Worm (Caenorhabditis elegans) whole organism, L3 larva: Measurements from ENCODE around the gene F16F9.1.

Source experiments
- R02D3.7 ChIP-seq: fragments of 150-350 bp; optimal IDR thresholded peaks from 2 replicates; lab custom pipeline; 2014; ENCODE audit warnings: missing biosample characterization, missing genetic modification characterization
- aly-2 ChIP-seq: fragments of 150-350 bp; optimal IDR thresholded peaks from 2 replicates; lab custom pipeline; 2014; ENCODE audit warnings: missing biosample characterization, missing genetic modification characterization
- ama-1 ChIP-seq: fragments of 150-350 bp; optimal IDR thresholded peaks from 2 replicates; lab custom pipeline; 2018
- ceh-28 ChIP-seq: fragments of 150-350 bp; optimal IDR thresholded peaks from 2 replicates; lab custom pipeline; 2014; ENCODE audit warnings: missing biosample characterization, missing genetic modification reagents, missing genetic modification characterization
- ceh-9 ChIP-seq: sonication (generic microtip); optimal IDR thresholded peaks from 2 replicates; lab custom pipeline; 2018; ENCODE audit warnings: missing biosample characterization, missing genetic modification characterization
- daf-12 ChIP-seq: fragments of 150-350 bp; optimal IDR thresholded peaks from 2 replicates; lab custom pipeline; 2014; ENCODE audit warnings: missing biosample characterization, missing genetic modification reagents, missing genetic modification characterization
- egl-27 ChIP-seq: sonication (generic microtip); optimal IDR thresholded peaks from 4 replicates; lab custom pipeline; 2017; ENCODE audit warnings: missing biosample characterization, missing genetic modification reagents, missing genetic modification characterization
- egl-5 ChIP-seq: fragments of 150-350 bp; optimal IDR thresholded peaks from 2 replicates; lab custom pipeline; 2017; ENCODE audit warnings: missing biosample characterization, missing genetic modification reagents, missing genetic modification characterization, inconsistent platforms
- elt-1 ChIP-seq: fragments of 150-350 bp; optimal IDR thresholded peaks from 2 replicates; lab custom pipeline; 2014; ENCODE audit warnings: missing biosample characterization, missing genetic modification characterization
- elt-2 ChIP-seq: sonication (generic microtip); optimal IDR thresholded peaks from 2 replicates; lab custom pipeline; 2016; ENCODE audit warnings: missing genetic modification reagents, mild to moderate bottlenecking, missing genetic modification characterization, missing compliant biosample characterization
- elt-3 ChIP-seq, 3 experiments: fragments of 150-350 bp in 1 of 3; sonication (generic microtip) in 2 of 3; optimal IDR thresholded peaks; 2 replicates in 2 of 3; 4 replicates in 1 of 3; lab custom pipeline; 2014 to 2017; ENCODE audit warnings: missing biosample characterization in 3 of 3, missing genetic modification characterization in 3 of 3
- fkh-10 ChIP-seq: sonication (generic microtip); optimal IDR thresholded peaks from 2 replicates; lab custom pipeline; 2017; ENCODE audit warnings: missing biosample characterization, missing genetic modification reagents, missing genetic modification characterization
- fkh-2 ChIP-seq: fragments of 150-350 bp; optimal IDR thresholded peaks from 2 replicates; lab custom pipeline; 2014; ENCODE audit warnings: missing biosample characterization, missing genetic modification reagents, missing genetic modification characterization
- fos-1 ChIP-seq: fragments of 150-350 bp; optimal IDR thresholded peaks from 2 replicates; lab custom pipeline; 2014; ENCODE audit warnings: missing biosample characterization, missing genetic modification characterization
- hmg-11 ChIP-seq: sonication (generic microtip); optimal IDR thresholded peaks from 2 replicates; lab custom pipeline; 2016; ENCODE audit warnings: missing genetic modification characterization, missing compliant biosample characterization
- jun-1 ChIP-seq: fragments of 150-350 bp; optimal IDR thresholded peaks from 2 replicates; lab custom pipeline; 2014; ENCODE audit warnings: missing biosample characterization, missing genetic modification reagents, missing genetic modification characterization
- lin-39 ChIP-seq: fragments of 150-350 bp; optimal IDR thresholded peaks from 2 replicates; lab custom pipeline; 2018; ENCODE audit warnings: missing biosample characterization, missing genetic modification reagents, missing genetic modification characterization
- lsy-12 ChIP-seq: sonication (generic microtip); optimal IDR thresholded peaks from 2 replicates; lab custom pipeline; 2016; ENCODE audit warnings: mild to moderate bottlenecking, missing genetic modification characterization, missing compliant biosample characterization
- mdl-1 ChIP-seq: fragments of 150-350 bp; optimal IDR thresholded peaks from 2 replicates; lab custom pipeline; 2014; ENCODE audit warnings: missing biosample characterization, missing genetic modification characterization
- mml-1 ChIP-seq: fragments of 150-350 bp; sonication (generic microtip); optimal IDR thresholded peaks from 3 replicates; lab custom pipeline; 2014; ENCODE audit warnings: missing biosample characterization, missing genetic modification characterization
- nfya-1 ChIP-seq: sonication (generic microtip); optimal IDR thresholded peaks from 2 replicates; lab custom pipeline; 2017; ENCODE audit warnings: missing genetic modification characterization, mild to moderate bottlenecking, missing compliant biosample characterization, antibody characterized with exemption, moderate library complexity; ENCODE audit not compliant: insufficient read depth
- nhr-11 ChIP-seq: fragments of 150-350 bp; optimal IDR thresholded peaks from 2 replicates; lab custom pipeline; 2014; ENCODE audit warnings: missing biosample characterization, missing genetic modification characterization
- nhr-23 ChIP-seq: fragments of 150-350 bp; optimal IDR thresholded peaks from 2 replicates; lab custom pipeline; 2014; ENCODE audit warnings: missing biosample characterization, missing genetic modification reagents, missing genetic modification characterization
- nhr-25 ChIP-seq: sonication (generic microtip); optimal IDR thresholded peaks from 2 replicates; lab custom pipeline; 2017; ENCODE audit warnings: missing biosample characterization, missing genetic modification characterization
- nhr-43 ChIP-seq: sonication (generic microtip); optimal IDR thresholded peaks from 2 replicates; lab custom pipeline; 2016; ENCODE audit warnings: mild to moderate bottlenecking, missing genetic modification characterization, missing compliant biosample characterization; ENCODE audit not compliant: poor library complexity, severe bottlenecking
- nhr-76 ChIP-seq: fragments of 150-350 bp; sonication (generic microtip); optimal IDR thresholded peaks from 5 replicates; lab custom pipeline; 2014; ENCODE audit warnings: missing biosample characterization, missing genetic modification characterization
- pha-4 ChIP-seq: fragments of 150-350 bp; optimal IDR thresholded peaks from 2 replicates; lab custom pipeline; 2014; ENCODE audit warnings: missing biosample characterization, missing genetic modification reagents, missing genetic modification characterization
- pqm-1 ChIP-seq: fragments of 150-350 bp; optimal IDR thresholded peaks from 2 replicates; lab custom pipeline; 2017; ENCODE audit warnings: missing biosample characterization, missing genetic modification characterization, inconsistent platforms
- sea-2 ChIP-seq: fragments of 150-350 bp; sonication (generic microtip); optimal IDR thresholded peaks from 4 replicates; lab custom pipeline; 2014; ENCODE audit warnings: missing biosample characterization, missing genetic modification reagents, missing genetic modification characterization
- skn-1 ChIP-seq: fragments of 150-350 bp; optimal IDR thresholded peaks from 2 replicates; lab custom pipeline; 2014; ENCODE audit warnings: missing biosample characterization, missing genetic modification characterization
- snpc-4 ChIP-seq: fragments of 150-350 bp; optimal IDR thresholded peaks from 2 replicates; lab custom pipeline; 2014; ENCODE audit warnings: missing biosample characterization, missing genetic modification characterization
- tbx-2 ChIP-seq: sonication (generic microtip); optimal IDR thresholded peaks from 2 replicates; lab custom pipeline; 2016; ENCODE audit warnings: mild to moderate bottlenecking, missing genetic modification characterization, missing compliant biosample characterization
- unc-39 ChIP-seq: sonication (generic microtip); optimal IDR thresholded peaks from 4 replicates; lab custom pipeline; 2017; ENCODE audit warnings: missing biosample characterization, missing genetic modification characterization
- zag-1 ChIP-seq: fragments of 150-350 bp; optimal IDR thresholded peaks from 2 replicates; lab custom pipeline; 2014; ENCODE audit warnings: missing biosample characterization, missing genetic modification characterization
- ztf-11 ChIP-seq: fragments of 150-350 bp; optimal IDR thresholded peaks from 2 replicates; lab custom pipeline; 2014; ENCODE audit warnings: missing biosample characterization, missing genetic modification characterization

F16F9.1 gene

DNA sequence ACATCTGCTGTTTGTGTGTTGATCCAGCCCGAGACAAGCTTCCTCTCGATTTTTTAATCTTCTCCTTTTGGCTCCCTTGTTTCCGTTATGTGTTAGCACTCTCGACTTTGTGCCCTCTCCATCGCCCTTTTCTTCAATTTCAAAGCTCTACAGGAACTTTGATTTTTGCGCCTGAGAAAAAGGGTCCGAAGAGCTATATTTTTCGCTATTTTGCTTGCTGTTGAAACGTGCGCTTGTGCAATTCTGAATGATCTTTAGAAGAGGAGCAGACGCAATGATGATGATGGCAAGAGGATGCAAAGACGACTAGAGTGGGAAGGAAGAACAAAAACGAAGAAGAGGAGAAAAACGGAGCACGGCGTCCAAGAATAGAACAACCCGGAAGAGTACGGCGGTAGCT lies 35.5 kb downstream of the F16F9.1 start:
- TF ChIP-seq zag-1: no peak
- no peak for TF ChIP-seq pqm-1
- TF ChIP-seq elt-3 (tag; optimal IDR thresholded peaks at IDR 0.05; lab: Kevin White, UChicago): no peak
- TF ChIP-seq mml-1 (tag; lab: Kevin White, UChicago): no peak
- TF ChIP-seq hmg-11: no peak
- TF ChIP-seq nfya-1: peak; percentile 37
- no peak for TF ChIP-seq unc-39
- TF ChIP-seq aly-2 (tag; lab: Kevin White, UChicago): no peak
- TF ChIP-seq fkh-10 (GFP tag; lab: Kevin White, UChicago): peak; percentile 42
- TF ChIP-seq egl-5: peak; percentile 9
- TF ChIP-seq skn-1 (tag; lab: Kevin White, UChicago): no peak
- no peak for TF ChIP-seq ceh-28 (tag; lab: Kevin White, UChicago)
- peak; percentile 44 for TF ChIP-seq lin-39 (tag; lab: Kevin White, UChicago)
- no peak for TF ChIP-seq elt-2

DNA sequence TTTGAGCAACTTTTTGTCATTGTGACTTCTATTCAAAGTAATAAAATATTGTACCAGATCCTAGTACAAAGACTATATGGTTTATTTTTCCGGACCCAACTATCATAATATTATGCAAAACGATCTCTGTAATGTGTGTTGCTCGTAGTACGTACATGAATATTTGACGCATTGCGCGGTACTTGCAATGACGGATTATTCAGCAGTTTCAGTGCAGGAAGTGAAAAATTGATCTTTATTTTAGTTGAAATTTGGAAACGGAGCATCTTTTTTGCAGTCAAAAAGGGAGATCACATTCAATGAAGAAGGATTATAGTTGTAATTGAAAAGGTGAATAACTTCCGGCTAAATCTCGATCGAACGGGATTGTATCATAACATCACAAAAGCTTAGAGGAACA lies 37.7 kb downstream of the F16F9.1 start:
- TF ChIP-seq ama-1 (lab: Kevin White, UChicago): no peak
- TF ChIP-seq fos-1 (tag; lab: Kevin White, UChicago): no peak
- TF ChIP-seq fkh-2: no peak
- TF ChIP-seq tbx-2 (tag; lab: Kevin White, UChicago): no peak
- no peak for TF ChIP-seq lsy-12
- no peak for TF ChIP-seq R02D3.7

DNA sequence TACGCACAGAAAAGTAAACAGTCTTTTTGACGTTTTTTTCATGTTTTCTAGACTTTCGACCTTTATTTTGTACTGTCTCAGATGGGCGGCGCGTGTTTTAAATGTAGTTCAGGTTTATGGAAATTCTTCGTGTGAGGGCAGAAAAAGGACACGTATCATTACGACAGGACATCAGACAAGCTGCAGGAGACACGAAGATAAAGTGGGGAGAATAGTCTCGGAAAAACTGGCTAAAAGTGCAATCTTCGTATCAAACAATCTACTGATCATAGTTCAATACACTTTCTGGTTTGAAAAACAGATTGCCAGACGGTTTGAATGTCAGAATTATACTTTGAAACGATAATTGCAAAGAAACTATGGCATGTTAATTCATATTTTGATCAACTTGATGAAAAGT lies 39.2 kb downstream of the F16F9.1 start:
- TF ChIP-seq nhr-25 (tag; lab: Kevin White, UChicago) (peak; percentile 76), nhr-23 (peak; percentile 81), nhr-43 (peak; percentile 92), aly-2 (tag; lab: Kevin White, UChicago) (no peak)

DNA sequence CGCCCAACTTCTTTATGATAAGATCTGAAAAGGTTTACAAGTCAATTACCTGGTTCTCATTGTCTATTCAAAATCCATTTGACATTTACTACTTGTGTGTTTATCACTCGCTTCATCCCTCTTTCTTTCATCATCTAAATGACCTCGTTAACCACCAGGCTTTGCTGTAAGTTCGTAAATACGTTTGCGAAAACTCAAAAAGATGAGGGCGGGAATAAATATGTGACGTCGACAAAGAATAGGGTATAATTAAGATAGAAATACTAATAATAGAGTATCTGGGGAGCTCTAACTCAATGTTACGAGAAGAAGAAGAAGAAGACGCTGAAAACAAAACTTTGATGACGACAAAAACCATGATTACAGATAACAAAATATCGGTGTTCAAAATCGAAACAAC lies 43.2 kb downstream of the F16F9.1 start:
- TF ChIP-seq fkh-10 (GFP tag; lab: Kevin White, UChicago): no peak
- TF ChIP-seq ama-1 (lab: Kevin White, UChicago): no peak
- no peak for TF ChIP-seq tbx-2 (tag; lab: Kevin White, UChicago)
- TF ChIP-seq nhr-25 (tag; lab: Kevin White, UChicago): no peak
- TF ChIP-seq nhr-43: no peak

DNA sequence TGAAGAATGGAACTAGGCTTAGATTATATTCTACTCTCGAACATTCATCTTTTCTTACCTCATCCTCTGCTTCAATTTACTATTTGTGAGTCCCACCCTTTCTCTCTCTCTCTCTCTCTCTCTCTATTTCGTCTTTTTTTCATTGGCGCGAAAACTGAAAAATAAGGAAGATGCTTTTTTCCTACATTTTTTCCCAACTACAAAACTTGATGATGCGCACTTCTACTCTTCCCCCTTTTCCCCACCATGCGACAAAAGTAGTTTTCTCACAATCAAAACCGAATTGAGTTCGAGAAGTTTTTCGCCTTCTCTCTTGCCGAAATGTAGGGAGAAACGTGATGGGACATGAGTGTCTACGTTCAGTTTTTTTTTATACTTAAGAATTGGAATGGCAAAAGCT lies 43.7 kb downstream of the F16F9.1 start:
- TF ChIP-seq zag-1 (no peak), nhr-76 (tag; lab: Kevin White, UChicago) (no peak), lsy-12 (no peak), elt-1 (tag; lab: Kevin White, UChicago) (no peak), nhr-25 (tag; lab: Kevin White, UChicago) (no peak), fkh-10 (GFP tag; lab: Kevin White, UChicago) (peak; percentile 79), pha-4 (tag; lab: Kevin White, UChicago) (no peak), nfya-1 (peak; percentile 1)

DNA sequence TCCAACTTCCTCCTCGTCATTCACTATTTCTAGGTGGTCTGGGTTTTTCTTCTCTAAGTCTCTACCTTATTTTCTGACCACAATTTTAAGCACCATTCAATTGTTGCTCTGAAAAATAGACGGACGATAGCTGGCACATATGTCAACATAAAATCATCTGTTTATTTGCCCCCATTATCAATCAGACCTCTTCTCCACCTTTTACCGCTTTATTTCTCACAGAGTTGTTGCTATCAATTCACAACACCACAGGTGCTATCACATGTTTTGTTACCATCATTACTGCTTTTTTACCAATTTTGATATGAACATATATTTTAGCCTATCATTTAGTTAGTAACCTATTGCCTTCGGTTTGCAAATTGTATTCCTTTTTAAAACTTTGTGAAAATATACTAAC lies 46.5 kb downstream of the F16F9.1 start:
- no peak for TF ChIP-seq elt-1 (tag; lab: Kevin White, UChicago)
- TF ChIP-seq pha-4 (tag; lab: Kevin White, UChicago): peak; percentile 80
- TF ChIP-seq elt-2: peak; percentile 41
- peak; percentile 17 for TF ChIP-seq pqm-1
- peak; percentile 1 for TF ChIP-seq jun-1 (tag; lab: Kevin White, UChicago)

DNA sequence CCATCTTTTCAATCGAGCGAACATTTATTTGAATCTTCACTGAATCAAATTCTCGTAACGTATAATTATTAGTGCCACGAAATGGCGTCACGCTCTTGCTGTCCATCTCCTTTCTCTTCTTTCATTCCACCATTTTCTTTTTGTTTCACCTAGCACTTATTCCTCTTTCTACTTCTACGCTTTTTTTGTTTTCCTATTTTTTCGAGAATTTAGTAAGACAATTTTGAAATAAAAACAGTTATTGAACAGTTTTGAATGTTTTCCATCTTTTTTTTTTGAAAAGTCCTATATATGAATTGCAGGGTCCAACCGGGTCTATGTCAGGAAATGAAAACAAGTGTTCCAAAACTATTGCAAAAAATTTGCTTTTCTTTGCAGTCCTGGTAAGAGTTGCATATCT lies 48.8 kb downstream of the F16F9.1 start, which contains the start of gene T01B10.5:
Gene T01B10.5 (plus strand): TSS at position 301 of the 400 bp plus-strand sequence.
- TF ChIP-seq snpc-4 (tag; lab: Kevin White, UChicago) (no peak), nhr-43 (no peak), elt-1 (tag; lab: Kevin White, UChicago) (no peak), elt-3 (tag; optimal IDR thresholded peaks at IDR 0.05; lab: Kevin White, UChicago) (no peak), egl-27 (tag; lab: Kevin White, UChicago) (no peak), daf-12 (tag; lab: Kevin White, UChicago) (no peak), skn-1 (tag; lab: Kevin White, UChicago) (no peak), ceh-9 (no peak), sea-2 (no peak), nhr-76 (tag; lab: Kevin White, UChicago) (no peak), mdl-1 (no peak), unc-39 (no peak), jun-1 (tag; lab: Kevin White, UChicago) (no peak), ztf-11 (tag; lab: Kevin White, UChicago) (no peak), nhr-11 (tag; lab: Kevin White, UChicago) (no peak)
